Fruit fly (Drosophila melanogaster) whole organism, wandering third instar larva: ENCODE measurements around the gene Gas8.

Experiments used
- CrebA ChIP-seq: fragments of 200-800 bp; sonication (Bioruptor generic); optimal IDR thresholded peaks from 2 replicates; lab custom pipeline; 2016; ENCODE audit warnings: missing biosample characterization, mild to moderate bottlenecking, missing genetic modification characterization, borderline replicate concordance
- Dfd ChIP-seq: fragments of >200 bp; optimal IDR thresholded peaks from 2 replicates; lab custom pipeline; 2017; ENCODE audit warnings: missing biosample characterization, missing genetic modification characterization
- Myc ChIP-seq: fragments of >200 bp; optimal IDR thresholded peaks from 2 replicates; lab custom pipeline; 2017
- OdsH ChIP-seq: fragments of 200-800 bp; sonication (Bioruptor generic); optimal IDR thresholded peaks from 2 replicates; lab custom pipeline; 2016; ENCODE audit warnings: missing biosample characterization, mild to moderate bottlenecking, missing genetic modification characterization
- Rel ChIP-seq, 2 experiments: fragments of 200-800 bp; sonication (Bioruptor generic) in 1 of 2; optimal IDR thresholded peaks; 2 replicates in 1 of 2; 3 replicates in 1 of 2; lab custom pipeline; 2016 to 2019; ENCODE audit warnings: mild to moderate bottlenecking in 2 of 2, missing biosample characterization in 2 of 2, missing genetic modification characterization in 2 of 2, moderate library complexity in 1 of 2
- Sp1 ChIP-seq: fragments of 200-800 bp; sonication (Bioruptor generic); optimal IDR thresholded peaks from 3 replicates; lab custom pipeline; 2019; ENCODE audit warnings: missing biosample characterization, mild to moderate bottlenecking, missing genetic modification characterization, moderate library complexity
- br ChIP-seq: fragments of 200-800 bp; sonication (Bioruptor generic); optimal IDR thresholded peaks from 2 replicates; lab custom pipeline; 2016; ENCODE audit warnings: missing biosample characterization, missing genetic modification characterization
- fru ChIP-seq: fragments of 200-800 bp; sonication (Bioruptor generic); optimal IDR thresholded peaks from 3 replicates; lab custom pipeline; 2016; ENCODE audit warnings: missing biosample characterization, mild to moderate bottlenecking, missing genetic modification characterization
- pan ChIP-seq: fragments of >200 bp; optimal IDR thresholded peaks from 2 replicates; lab custom pipeline; 2017
- psq ChIP-seq: fragments of 200-800 bp; sonication (Bioruptor generic); optimal IDR thresholded peaks from 3 replicates; lab custom pipeline; 2017; ENCODE audit warnings: missing biosample characterization, mild to moderate bottlenecking, missing genetic modification characterization, moderate library complexity
- usp ChIP-seq: fragments of >200 bp; optimal IDR thresholded peaks from 2 replicates; lab custom pipeline; 2017; ENCODE audit warnings: missing biosample characterization, missing genetic modification characterization

- TF ChIP-seq Rel (GFP tag; optimal IDR thresholded peaks at IDR 0.05; lab: Kevin White, UChicago) (no peak), Rel (tag; optimal IDR thresholded peaks at IDR 0.05; lab: Kevin White, UChicago) (no peak), usp (GFP tag; lab: Kevin White, UChicago) (no peak), pan (lab: Kevin White, UChicago) (no peak), Dfd (GFP tag; lab: Kevin White, UChicago) (no peak), br (no peak), Myc (lab: Kevin White, UChicago) (no peak), Sp1 (no peak), psq (GFP tag; lab: Kevin White, UChicago) (no peak), CrebA (GFP tag; lab: Kevin White, UChicago) (no peak), OdsH (GFP tag; lab: Kevin White, UChicago) (no peak), fru (GFP tag; lab: Kevin White, UChicago) (no peak)
Measured at dm6 chrX:3549275-3549674, 44.6 kb upstream of the Gas8 start.
